Worm (Caenorhabditis elegans) whole organism, late embryonic: ENCODE data around the gene M03E7.3.

ENCODE experiments used
- ceh-14 ChIP-seq: sonication (generic microtip); optimal IDR thresholded peaks from 2 replicates; lab custom pipeline; 2016; ENCODE audit warnings: missing genotype, missing genetic modification characterization, missing compliant biosample characterization
- ceh-18 ChIP-seq: sonication (generic microtip); optimal IDR thresholded peaks from 2 replicates; lab custom pipeline; 2016; ENCODE audit warnings: missing genetic modification characterization, missing compliant biosample characterization
- ceh-24 ChIP-seq: sonication (generic microtip); optimal IDR thresholded peaks from 2 replicates; lab custom pipeline; 2016; ENCODE audit warnings: mild to moderate bottlenecking, missing genetic modification characterization, missing compliant biosample characterization
- dve-1 ChIP-seq: sonication (generic microtip); optimal IDR thresholded peaks from 2 replicates; lab custom pipeline; 2017; ENCODE audit warnings: antibody characterized with exemption, mild to moderate bottlenecking, missing genetic modification characterization, missing compliant biosample characterization
- odd-2 ChIP-seq: sonication (generic microtip); optimal IDR thresholded peaks from 2 replicates; lab custom pipeline; 2017; ENCODE audit warnings: antibody characterized with exemption, mild to moderate bottlenecking, missing genetic modification characterization, missing compliant biosample characterization
- pha-4 ChIP-seq: fragments of 150-350 bp; optimal IDR thresholded peaks from 2 replicates; lab custom pipeline; 2018; ENCODE audit warnings: missing biosample characterization, missing genetic modification reagents, missing genetic modification characterization

DNA sequence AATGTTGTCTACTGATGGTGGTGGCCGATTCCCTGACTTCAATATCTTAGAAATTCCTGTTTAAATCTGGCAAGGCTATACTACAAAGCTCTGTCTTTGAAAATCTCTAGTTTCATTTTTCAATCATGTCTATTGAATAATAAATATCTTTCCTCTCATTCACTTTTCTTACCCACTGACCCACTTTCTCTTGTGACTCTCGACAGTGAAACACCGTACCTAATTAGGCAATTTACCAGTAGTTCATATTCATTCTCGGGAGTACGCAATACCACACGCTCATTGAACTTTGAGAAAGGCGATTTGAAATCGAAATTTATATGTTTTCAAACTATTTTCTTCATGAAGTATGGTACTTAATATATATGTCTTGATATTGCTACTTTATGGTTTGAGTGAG is 30.0 kb upstream of the M03E7.3 start, which contains the start of gene CD4.11:
- TF ChIP-seq pha-4 (no peak), ceh-18 (tag; lab: Kevin White, UChicago) (no peak), odd-2 (no peak), ceh-14 (tag; lab: Kevin White, UChicago) (no peak), dve-1 (tag; lab: Kevin White, UChicago) (no peak), ceh-24 (tag; lab: Kevin White, UChicago) (no peak)
